Fruit fly (Drosophila melanogaster): ENCODE measurements around the gene Nup154.

The Nup154 gene

DNA sequence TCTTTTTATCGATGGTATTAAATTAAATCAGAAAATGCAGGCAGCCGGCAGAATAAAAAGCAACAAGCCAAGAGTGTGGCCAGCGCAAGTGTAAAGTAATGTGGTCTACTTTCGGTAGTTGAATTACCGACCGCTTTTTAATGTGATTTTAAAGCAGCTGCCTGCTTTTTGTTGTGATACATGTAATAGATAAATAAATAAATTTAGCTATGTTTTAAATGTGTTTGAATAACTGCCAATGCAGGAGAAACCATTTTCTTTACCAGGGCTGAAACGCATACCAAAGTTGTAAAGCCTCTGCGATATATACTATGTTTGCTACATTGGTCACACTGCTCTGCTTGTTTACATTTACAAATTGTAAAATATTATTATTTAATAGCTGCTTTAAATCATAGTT, 34.5 kb upstream of the Nup154 start, which contains the start of the genes Tmem214 and YL-1 (continued):
- TF ChIP-seq amos (GFP tag; IDR thresholded peaks at IDR 0.05; ENCODE audit: partially characterized antibody): peak; percentile 51
- TF ChIP-seq CG8089 (GFP tag; optimal IDR thresholded peaks at IDR 0.05): no peak
- TF ChIP-seq scrt (GFP tag; optimal IDR thresholded peaks at IDR 0.05): peak; percentile 93
- no peak for TF ChIP-seq Aef1 (GFP tag; IDR thresholded peaks at IDR 0.05)
- no peak for TF ChIP-seq CG15696 (tag; optimal IDR thresholded peaks at IDR 0.05)
- TF ChIP-seq CG12299 (tag; optimal IDR thresholded peaks at IDR 0.05): peak; percentile 8
- no peak for TF ChIP-seq CG2678 (tag; optimal IDR thresholded peaks at IDR 0.05)
- no peak for TF ChIP-seq Tbp (GFP tag; optimal IDR thresholded peaks at IDR 0.05)
- TF ChIP-seq CG3995 (GFP tag; optimal IDR thresholded peaks at IDR 0.05): peak; percentile 17
- TF ChIP-seq gcm2 (GFP tag; optimal IDR thresholded peaks at IDR 0.05): no peak
- TF ChIP-seq Fer1 (GFP tag; optimal IDR thresholded peaks at IDR 0.05): peak; percentile 15
- no peak for TF ChIP-seq CG4360 (GFP tag; IDR thresholded peaks at IDR 0.05)
- TF ChIP-seq ro (GFP tag; IDR thresholded peaks at IDR 0.05): no peak
- no peak for TF ChIP-seq CG15011 (GFP tag; optimal IDR thresholded peaks at IDR 0.05)
- TF ChIP-seq CG14667 (GFP tag; IDR thresholded peaks at IDR 0.05): no peak
- no peak for TF ChIP-seq Xrp1 (GFP tag; IDR thresholded peaks at IDR 0.05)
- TF ChIP-seq CG31441 (GFP tag; IDR thresholded peaks at IDR 0.05): 0 out of 2 replicates have a peak, but pooled peaks have one; percentile 9
- TF ChIP-seq CG3838 (GFP tag; optimal IDR thresholded peaks at IDR 0.05): no peak
- TF ChIP-seq CG6791 (GFP tag; IDR thresholded peaks at IDR 0.05; ENCODE audit: partially characterized antibody): peak; percentile 37; the same call in 1 of the 3 replicates
- TF ChIP-seq vfl (GFP tag; optimal IDR thresholded peaks at IDR 0.05): no peak
- no peak; the same call in 1 of the 2 replicates for TF ChIP-seq Dref (GFP tag; IDR thresholded peaks at IDR 0.05)
- TF ChIP-seq CG12219 (GFP tag; optimal IDR thresholded peaks at IDR 0.05): no peak
- TF ChIP-seq trem (tag; optimal IDR thresholded peaks at IDR 0.05): peak; percentile 78
- peak; percentile 91 for TF ChIP-seq CG7928 (GFP tag; optimal IDR thresholded peaks at IDR 0.05)
- TF ChIP-seq z (GFP tag; IDR thresholded peaks at IDR 0.05): no peak
- TF ChIP-seq H2.0 (GFP tag; IDR thresholded peaks at IDR 0.05): no peak
- no peak for TF ChIP-seq Oaz (GFP tag; IDR thresholded peaks at IDR 0.05)
- TF ChIP-seq run (tag; optimal IDR thresholded peaks at IDR 0.05): no peak
- TF ChIP-seq hth (optimal IDR thresholded peaks at IDR 0.05): no peak
- TF ChIP-seq CG6272 (GFP tag; IDR thresholded peaks at IDR 0.05): no peak
- TF ChIP-seq knrl (GFP tag; IDR thresholded peaks at IDR 0.05; ENCODE audit: partially characterized antibody): peak; percentile 68
- no peak for TF ChIP-seq croc (GFP tag; conservative IDR thresholded peaks at IDR 0.05)
- no peak for TF ChIP-seq Deaf1 (tag; optimal IDR thresholded peaks at IDR 0.05)
- peak in 1 of 2 experiments; percentile 51 for TF ChIP-seq Pdp1 (GFP tag; optimal IDR thresholded peaks at IDR 0.05)
- no peak for TF ChIP-seq CG16863 (GFP tag; optimal IDR thresholded peaks at IDR 0.05)
- 0 out of 3 replicates have a peak, but pooled peaks have one; percentile 23 for TF ChIP-seq CG7963 (GFP tag; IDR thresholded peaks at IDR 0.05; ENCODE audit: partially characterized antibody)
- TF ChIP-seq CG4730 (GFP tag; IDR thresholded peaks at IDR 0.05): no peak
- TF ChIP-seq CG17829 (tag; optimal IDR thresholded peaks at IDR 0.05): peak; percentile 45
- no peak for TF ChIP-seq gro (GFP tag; optimal IDR thresholded peaks at IDR 0.05)
- TF ChIP-seq grau (tag; optimal IDR thresholded peaks at IDR 0.05): peak; percentile 11
- peak; percentile 23 for TF ChIP-seq Myb (GFP tag; optimal IDR thresholded peaks at IDR 0.05)
- peak; percentile 86 for TF ChIP-seq phol (tag; optimal IDR thresholded peaks at IDR 0.05)
- no peak for TF ChIP-seq CG34224 (GFP tag; IDR thresholded peaks at IDR 0.05; ENCODE audit: partially characterized antibody)
- peak; percentile 61 for TF ChIP-seq Med (GFP tag)
- TF ChIP-seq Gug (GFP tag; IDR thresholded peaks at IDR 0.05): no peak
- TF ChIP-seq Hr3 (GFP tag; optimal IDR thresholded peaks at IDR 0.05): no peak
- peak; percentile 48; the same call in 1 of the 2 replicates for TF ChIP-seq inv (GFP tag; IDR thresholded peaks at IDR 0.05; ENCODE audit: partially characterized antibody)
- peak; percentile 58 for TF ChIP-seq CG16813 (GFP tag; IDR thresholded peaks at IDR 0.05; ENCODE audit: partially characterized antibody)
- TF ChIP-seq twi (tag; optimal IDR thresholded peaks at IDR 0.05): peak; percentile 3
- TF ChIP-seq bbx (GFP tag; IDR thresholded peaks at IDR 0.05; ENCODE audit: partially characterized antibody): peak; percentile 15; the same call in 1 of the 2 replicates
- TF ChIP-seq sr (GFP tag; IDR thresholded peaks at IDR 0.05): no peak
